Worm (Caenorhabditis elegans) whole organism, L4 larva: ENCODE results near the gene pigt-1.

Experiments
- D1046.2 ChIP-seq: fragments of 200-800 bp; sonication (Bioruptor generic); IDR thresholded peaks from 2 replicates; pipeline ENCODE4 v1.3.6; 2022; ENCODE audit warnings: missing genetic modification characterization, missing compliant biosample characterization
- dve-1 ChIP-seq: sonication (generic microtip); optimal IDR thresholded peaks from 2 replicates; lab custom pipeline; 2017; ENCODE audit warnings: antibody characterized with exemption, mild to moderate bottlenecking, missing genetic modification characterization, missing compliant biosample characterization; ENCODE audit not compliant: insufficient read depth
- lin-15B ChIP-seq: fragments of 150-350 bp; sonication (generic microtip); optimal IDR thresholded peaks from 3 replicates; lab custom pipeline; 2014; ENCODE audit warnings: missing biosample characterization, missing genetic modification characterization
- mdl-1 ChIP-seq, 2 experiments: fragments of 150-350 bp in 1 of 2; sonication (generic microtip) in 1 of 2; optimal IDR thresholded peaks; 2 replicates each; lab custom pipeline; 2014 to 2017; ENCODE audit warnings: missing biosample characterization in 2 of 2, missing genetic modification characterization in 2 of 2
- mep-1 ChIP-seq: fragments of 150-350 bp; sonication (generic microtip); optimal IDR thresholded peaks from 3 replicates; lab custom pipeline; 2014; ENCODE audit warnings: missing biosample characterization, missing genetic modification characterization
- nhr-10 ChIP-seq: fragments of 150-350 bp; optimal IDR thresholded peaks from 2 replicates; lab custom pipeline; 2014; ENCODE audit warnings: missing biosample characterization, missing genetic modification characterization
- nhr-237 ChIP-seq: sonication (generic microtip); optimal IDR thresholded peaks from 2 replicates; lab custom pipeline; 2017; ENCODE audit warnings: missing biosample characterization, missing genetic modification characterization
- skn-1 ChIP-seq: fragments of 150-350 bp; optimal IDR thresholded peaks from 2 replicates; lab custom pipeline; 2014; ENCODE audit warnings: missing biosample characterization, missing genetic modification characterization
- unc-62 ChIP-seq, 3 experiments: fragments of 150-350 bp in 1 of 3; sonication (generic microtip); optimal IDR thresholded peaks in 2 of 3; peaks in 1 of 3; 1 replicate in 1 of 3; 2 replicates in 2 of 3; lab custom pipeline; 2014 to 2017; ENCODE audit warnings: missing biosample characterization in 3 of 3, missing genetic modification characterization in 3 of 3, missing genetic modification reagents in 3 of 3, missing genotype in 1 of 3

ce11 chrV:10954334-10954733 lies 4.3 kb downstream of the pigt-1 start, which contains the start of gene clec-221:
- TF ChIP-seq unc-62 (GFP tag; optimal IDR thresholded peaks at IDR 0.05 in 1 of 2; lab: Kevin White, UChicago): no peak
- no peak for TF ChIP-seq unc-62 (tag; optimal IDR thresholded peaks at IDR 0.05; lab: Kevin White, UChicago)
- no peak for TF ChIP-seq dve-1
- TF ChIP-seq nhr-237 (tag; lab: Kevin White, UChicago): no peak
- TF ChIP-seq nhr-10 (tag; lab: Kevin White, UChicago): no peak
- no peak for TF ChIP-seq lin-15B (tag; lab: Kevin White, UChicago)
- TF ChIP-seq mdl-1 (tag; optimal IDR thresholded peaks at IDR 0.05; lab: Kevin White, UChicago): no peak
- no peak for TF ChIP-seq skn-1 (tag; lab: Kevin White, UChicago)
- no peak for TF ChIP-seq mep-1
- TF ChIP-seq D1046.2 (GFP tag; lab: Robert Waterston, UW): no peak
